Fruit fly (Drosophila melanogaster): Measurements from ENCODE around the gene PNUTS.
A peak's percentile ranks its signal among the peaks of the same experiment; 100 is the strongest.

The PNUTS gene

DNA sequence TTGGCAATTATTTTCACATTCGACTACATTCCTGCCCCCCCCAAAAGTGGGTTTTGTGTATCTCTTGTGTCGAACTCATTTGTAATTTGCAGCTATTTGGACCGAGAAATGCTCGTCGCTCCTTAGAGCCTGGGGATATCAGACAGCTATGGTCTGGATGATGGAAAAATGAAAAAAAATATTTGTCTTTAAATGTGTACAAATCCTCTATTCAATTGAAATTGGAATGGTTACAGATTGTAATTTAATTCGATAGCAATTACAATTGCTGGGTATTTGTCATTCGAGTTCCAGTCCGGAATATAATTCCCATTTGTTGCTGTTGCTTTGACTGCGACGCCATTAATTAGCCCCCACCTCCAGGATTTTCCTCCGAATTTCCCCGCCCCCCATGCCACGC, 19.5 kb downstream of the PNUTS start (continued):
- TF ChIP-seq Oli (tag; optimal IDR thresholded peaks at IDR 0.05) (peak; percentile 12), gem (tag; optimal IDR thresholded peaks at IDR 0.05) (peak; percentile 56), CG11085 (GFP tag; IDR thresholded peaks at IDR 0.05) (no peak), CG9437 (GFP tag; optimal IDR thresholded peaks at IDR 0.05) (peak; percentile 18), ap (GFP tag; IDR thresholded peaks at IDR 0.05) (peak; percentile 45; the same call in 1 of the 2 replicates), sisA (GFP tag; IDR thresholded peaks at IDR 0.05) (peak; percentile 57), pan (optimal IDR thresholded peaks at IDR 0.05) (no peak), pan (GFP tag; optimal IDR thresholded peaks at IDR 0.05 in 1 of 2, IDR thresholded peaks at IDR 0.05 in 1 of 2) (peak in 1 of 2 experiments; percentile 37), mam (GFP tag; optimal IDR thresholded peaks at IDR 0.05) (peak; percentile 25), CG32767 (GFP tag; IDR thresholded peaks at IDR 0.05) (peak; percentile 31; the same call in 1 of the 2 replicates), nmo (GFP tag; optimal IDR thresholded peaks at IDR 0.05) (no peak), HLHmδ (GFP tag; optimal IDR thresholded peaks at IDR 0.05) (no peak), CG1529 (GFP tag; optimal IDR thresholded peaks at IDR 0.05) (peak; percentile 21), fru (optimal IDR thresholded peaks at IDR 0.05) (no peak), CG7987 (GFP tag; optimal IDR thresholded peaks at IDR 0.05) (no peak), CG13424 (tag; optimal IDR thresholded peaks at IDR 0.05) (peak; percentile 9), H2.0 (GFP tag; IDR thresholded peaks at IDR 0.05) (0 out of 2 replicates have a peak, but pooled peaks have one; percentile 35), CG12942 (GFP tag; optimal IDR thresholded peaks at IDR 0.05) (peak; percentile 2), bowl (GFP tag; IDR thresholded peaks at IDR 0.05) (no peak), gce (GFP tag; IDR thresholded peaks at IDR 0.05) (no peak), HmgZ (tag; optimal IDR thresholded peaks at IDR 0.05) (no peak), HLH4C (GFP tag; IDR thresholded peaks at IDR 0.05; ENCODE audit: partially characterized antibody) (no peak), Antp (GFP tag; optimal IDR thresholded peaks at IDR 0.05) (no peak), sug (tag; optimal IDR thresholded peaks at IDR 0.05) (no peak), tll (GFP tag; optimal IDR thresholded peaks at IDR 0.05) (no peak), CoRest (tag; optimal IDR thresholded peaks at IDR 0.05) (peak; percentile 26), CG33213 (GFP tag; optimal IDR thresholded peaks at IDR 0.05) (no peak), CG32532 (GFP tag; IDR thresholded peaks at IDR 0.05) (0 out of 2 replicates have a peak, but pooled peaks have one; percentile 29), CG12391 (tag; optimal IDR thresholded peaks at IDR 0.05) (peak; percentile 41), fu2 (GFP tag; optimal IDR thresholded peaks at IDR 0.05) (no peak), run (tag; optimal IDR thresholded peaks at IDR 0.05) (no peak), her (GFP tag; optimal IDR thresholded peaks at IDR 0.05) (no peak), CG15269 (tag; optimal IDR thresholded peaks at IDR 0.05) (peak; percentile 54), nom (GFP tag; optimal IDR thresholded peaks at IDR 0.05) (no peak), yki (optimal IDR thresholded peaks at IDR 0.05) (no peak), chn (GFP tag; optimal IDR thresholded peaks at IDR 0.05) (peak; percentile 19), CG15514 (GFP tag; optimal IDR thresholded peaks at IDR 0.05) (no peak), Pdp1 (GFP tag; optimal IDR thresholded peaks at IDR 0.05) (no peak), Lim3 (GFP tag; IDR thresholded peaks at IDR 0.05) (no peak), CG15073 (GFP tag; optimal IDR thresholded peaks at IDR 0.05) (no peak), btn (GFP tag; optimal IDR thresholded peaks at IDR 0.05) (no peak), CG1024 (GFP tag; IDR thresholded peaks at IDR 0.05) (no peak), CG10565 (GFP tag; optimal IDR thresholded peaks at IDR 0.05) (no peak), CG12769 (tag; optimal IDR thresholded peaks at IDR 0.05) (peak; percentile 75), sens-2 (GFP tag; IDR thresholded peaks at IDR 0.05) (0 out of 2 replicates have a peak, but pooled peaks have one; percentile 18), CG18599 (GFP tag; optimal IDR thresholded peaks at IDR 0.05) (peak; percentile 40), stc (GFP tag; IDR thresholded peaks at IDR 0.05) (0 out of 2 replicates have a peak, but pooled peaks have one; percentile 21), sd (tag; optimal IDR thresholded peaks at IDR 0.05) (peak; percentile 19), CG15479 (GFP tag; optimal IDR thresholded peaks at IDR 0.05) (no peak), CG3726 (GFP tag; IDR thresholded peaks at IDR 0.05) (0 out of 3 replicates have a peak, but pooled peaks have one; percentile 35), CG4424 (GFP tag; optimal IDR thresholded peaks at IDR 0.05) (no peak)

All from whole organism, embryonic.